Fruit fly (Drosophila melanogaster) whole organism, prepupa: ENCODE measurements around the gene CG31635.
A peak's percentile ranks its signal among the peaks of the same experiment; 100 is the strongest.

ENCODE experiments used
- Blimp-1 ChIP-seq: fragments of 200-800 bp; sonication (Bioruptor generic); optimal IDR thresholded peaks from 3 replicates; lab custom pipeline; 2017; ENCODE audit warnings: missing biosample characterization, missing genetic modification characterization, mild to moderate bottlenecking, moderate library complexity, missing genetic modification reagents
- CG10631 ChIP-seq: fragments of 200-800 bp; sonication (Bioruptor generic); optimal IDR thresholded peaks from 2 replicates; lab custom pipeline; 2016; ENCODE audit warnings: missing biosample characterization, missing genetic modification characterization
- CG15336 ChIP-seq: fragments of 200-800 bp; sonication (Bioruptor generic); IDR thresholded peaks from 2 replicates; pipeline ENCODE4 v1.3.6; 2022; ENCODE audit warnings: missing biosample characterization, missing genetic modification characterization
- CG3032 ChIP-seq: fragments of 200-800 bp; optimal IDR thresholded peaks from 2 replicates; lab custom pipeline; 2019; ENCODE audit warnings: missing biosample characterization, mild to moderate bottlenecking, missing genetic modification characterization, moderate library complexity
- CG31627 ChIP-seq: fragments of 200-800 bp; sonication (Bioruptor generic); optimal IDR thresholded peaks from 3 replicates; lab custom pipeline; 2016; ENCODE audit warnings: missing biosample characterization, missing genetic modification characterization
- CG32006 ChIP-seq: fragments of 200-800 bp; sonication (Bioruptor generic); optimal IDR thresholded peaks from 3 replicates; lab custom pipeline; 2017; ENCODE audit warnings: missing biosample characterization, mild to moderate bottlenecking, missing genetic modification characterization
- CG34406 ChIP-seq: fragments of 200-800 bp; sonication (Bioruptor generic); optimal IDR thresholded peaks from 3 replicates; lab custom pipeline; 2016; ENCODE audit warnings: missing biosample characterization, missing genetic modification characterization
- CG3919 ChIP-seq: fragments of 200-800 bp; sonication (Bioruptor generic); optimal IDR thresholded peaks from 3 replicates; lab custom pipeline; 2016; ENCODE audit warnings: missing biosample characterization, missing genetic modification characterization
- CG4318 ChIP-seq: fragments of 200-800 bp; sonication (Bioruptor generic); optimal IDR thresholded peaks from 3 replicates; lab custom pipeline; 2017; ENCODE audit warnings: missing biosample characterization, mild to moderate bottlenecking, missing genetic modification characterization
- CG6163 ChIP-seq: fragments of 200-800 bp; sonication (Bioruptor generic); IDR thresholded peaks from 3 replicates; pipeline ENCODE4 v1.3.6; 2022; ENCODE audit warnings: missing biosample characterization, missing genetic modification characterization
- CG6276 ChIP-seq: fragments of 200-800 bp; sonication (Bioruptor generic); optimal IDR thresholded peaks from 2 replicates; lab custom pipeline; 2017; ENCODE audit warnings: missing biosample characterization, mild to moderate bottlenecking, missing genetic modification characterization
- CG6792 ChIP-seq: fragments of 200-800 bp; sonication (Bioruptor generic); optimal IDR thresholded peaks from 3 replicates; lab custom pipeline; 2016; ENCODE audit warnings: missing biosample characterization, missing genetic modification characterization
- CG6854 ChIP-seq: fragments of 200-800 bp; sonication (Bioruptor generic); optimal IDR thresholded peaks from 2 replicates; lab custom pipeline; 2017; ENCODE audit warnings: missing biosample characterization, mild to moderate bottlenecking, missing genetic modification characterization
- CG7368 ChIP-seq: fragments of 200-800 bp; sonication (Bioruptor generic); optimal IDR thresholded peaks from 3 replicates; lab custom pipeline; 2016; ENCODE audit warnings: missing biosample characterization, missing genetic modification characterization
- CG8119 ChIP-seq: fragments of 200-800 bp; sonication (Bioruptor generic); IDR thresholded peaks from 3 replicates; pipeline ENCODE4 v1.3.6; 2022; ENCODE audit warnings: missing biosample characterization, missing genetic modification characterization
- CG8319 ChIP-seq: fragments of 200-800 bp; sonication (Bioruptor generic); optimal IDR thresholded peaks from 3 replicates; lab custom pipeline; 2016; ENCODE audit warnings: missing biosample characterization, missing genetic modification characterization
- CG9139 ChIP-seq: fragments of 200-800 bp; sonication (Bioruptor generic); optimal IDR thresholded peaks from 3 replicates; lab custom pipeline; 2017; ENCODE audit warnings: missing biosample characterization, mild to moderate bottlenecking, missing genetic modification characterization
- Eip78C ChIP-seq: fragments of 200-800 bp; sonication (Bioruptor generic); peaks from one replicate; lab custom pipeline; 2016; ENCODE audit warnings: missing biosample characterization, missing genetic modification characterization
- Eip93F ChIP-seq: fragments of 200-800 bp; sonication (Bioruptor generic); optimal IDR thresholded peaks from 2 replicates; lab custom pipeline; 2016; ENCODE audit warnings: missing biosample characterization, mild to moderate bottlenecking, missing genetic modification characterization
- Ets96B ChIP-seq: fragments of 200-800 bp; optimal IDR thresholded peaks from 2 replicates; lab custom pipeline; 2019; ENCODE audit warnings: missing biosample characterization, mild to moderate bottlenecking, missing genetic modification characterization, moderate library complexity
- Gug ChIP-seq: fragments of 200-800 bp; sonication (Bioruptor generic); IDR thresholded peaks from 2 replicates; pipeline ENCODE4 v1.3.6; 2022; ENCODE audit warnings: missing biosample characterization, missing genetic modification characterization
- Hr38 ChIP-seq: sonication (Bioruptor generic); optimal IDR thresholded peaks from 2 replicates; lab custom pipeline; 2016; ENCODE audit warnings: missing biosample characterization, missing genetic modification characterization
- Hr39 ChIP-seq: fragments of 200-800 bp; sonication (Bioruptor generic); optimal IDR thresholded peaks from 2 replicates; lab custom pipeline; 2016; ENCODE audit warnings: missing biosample characterization, missing genetic modification characterization
- Hr4 ChIP-seq: fragments of 200-800 bp; sonication (Bioruptor generic); optimal IDR thresholded peaks from 3 replicates; lab custom pipeline; 2016; ENCODE audit warnings: missing biosample characterization, missing genetic modification characterization
- Lpt ChIP-seq: fragments of 200-800 bp; sonication (Bioruptor generic); optimal IDR thresholded peaks from 3 replicates; lab custom pipeline; 2016; ENCODE audit warnings: missing biosample characterization, missing genetic modification characterization
- OdsH ChIP-seq: fragments of 200-800 bp; sonication (Bioruptor generic); optimal IDR thresholded peaks from 3 replicates; lab custom pipeline; 2016; ENCODE audit warnings: missing biosample characterization, missing genetic modification characterization
- Smox ChIP-seq: fragments of 200-800 bp; sonication (Bioruptor generic); optimal IDR thresholded peaks from 3 replicates; lab custom pipeline; 2016; ENCODE audit warnings: missing biosample characterization, missing genetic modification characterization
- achi ChIP-seq: fragments of 200-800 bp; sonication (Bioruptor generic); optimal IDR thresholded peaks from 3 replicates; lab custom pipeline; 2016; ENCODE audit warnings: missing biosample characterization, missing genetic modification characterization
- acj6 ChIP-seq: fragments of 200-800 bp; sonication (Bioruptor generic); optimal IDR thresholded peaks from 3 replicates; lab custom pipeline; 2016; ENCODE audit warnings: missing biosample characterization, missing genetic modification characterization
- cyc ChIP-seq: fragments of 200-800 bp; sonication (Bioruptor generic); optimal IDR thresholded peaks from 3 replicates; lab custom pipeline; 2016; ENCODE audit warnings: missing biosample characterization, missing genetic modification characterization
- dac ChIP-seq: fragments of 200-800 bp; sonication (Bioruptor generic); optimal IDR thresholded peaks from 2 replicates; lab custom pipeline; 2017; ENCODE audit warnings: missing biosample characterization, mild to moderate bottlenecking, missing genetic modification characterization
- esn ChIP-seq: fragments of 200-800 bp; sonication (Bioruptor generic); optimal IDR thresholded peaks from 2 replicates; lab custom pipeline; 2016; ENCODE audit warnings: missing biosample characterization, mild to moderate bottlenecking, missing genetic modification characterization, moderate library complexity
- fd59A ChIP-seq: fragments of 200-800 bp; sonication (Bioruptor generic); optimal IDR thresholded peaks from 2 replicates; lab custom pipeline; 2017; ENCODE audit warnings: missing biosample characterization, mild to moderate bottlenecking, missing genetic modification characterization, missing genetic modification reagents
- fkh ChIP-seq: fragments of 200-800 bp; sonication (Bioruptor generic); optimal IDR thresholded peaks from 3 replicates; lab custom pipeline; 2017; ENCODE audit warnings: missing biosample characterization, mild to moderate bottlenecking, missing genetic modification characterization, moderate library complexity
- net ChIP-seq: fragments of 200-800 bp; sonication (Bioruptor generic); optimal IDR thresholded peaks from 3 replicates; lab custom pipeline; 2016; ENCODE audit warnings: missing biosample characterization, missing genetic modification characterization
- pdm3 ChIP-seq: fragments of 200-800 bp; sonication (Bioruptor generic); optimal IDR thresholded peaks from 3 replicates; lab custom pipeline; 2016; ENCODE audit warnings: missing biosample characterization, missing genetic modification characterization
- salr ChIP-seq, 2 experiments: fragments of 200-800 bp; sonication (Bioruptor generic); optimal IDR thresholded peaks; 3 replicates each; lab custom pipeline; 2016 to 2018; ENCODE audit warnings: missing biosample characterization in 2 of 2, missing genetic modification characterization in 2 of 2, mild to moderate bottlenecking in 1 of 2
- spab ChIP-seq: fragments of 200-800 bp; sonication (Bioruptor generic); optimal IDR thresholded peaks from 2 replicates; lab custom pipeline; 2017; ENCODE audit warnings: missing biosample characterization, mild to moderate bottlenecking, missing genetic modification characterization, missing genetic modification reagents
- ss ChIP-seq, 2 experiments: fragments of 200-800 bp; sonication (Bioruptor generic); optimal IDR thresholded peaks; 2 replicates in 1 of 2; 3 replicates in 1 of 2; lab custom pipeline; 2017 to 2018; ENCODE audit warnings: mild to moderate bottlenecking in 2 of 2, missing biosample characterization in 2 of 2, missing genetic modification characterization in 2 of 2, moderate library complexity in 1 of 2
- svp ChIP-seq: fragments of 200-800 bp; sonication (Bioruptor generic); peaks from one replicate; lab custom pipeline; 2016; ENCODE audit warnings: missing biosample characterization, missing genetic modification characterization
- topi ChIP-seq: fragments of 200-800 bp; sonication (Bioruptor generic); optimal IDR thresholded peaks from 3 replicates; lab custom pipeline; 2016; ENCODE audit warnings: missing biosample characterization, missing genetic modification characterization
- vri ChIP-seq: fragments of 200-800 bp; sonication (Bioruptor generic); optimal IDR thresholded peaks from 3 replicates; lab custom pipeline; 2016; ENCODE audit warnings: missing biosample characterization, mild to moderate bottlenecking, missing genetic modification characterization

CG31635 gene

dm6 chr2L:6663562-6664051 is 14.7 kb upstream of the CG31635 start, which contains the start of the genes CG13771, CG34310 and cup:
TSS of gene CG13771 (minus strand) at chr2L:6663612.
TSS of gene CG34310 (plus strand) at chr2L:6663664.
TSS of gene cup (plus strand) at chr2L:6663664.
- TF ChIP-seq Hr38 (GFP tag; lab: Kevin White, UChicago) (no peak), Eip78C (peak; percentile 54)

DNA sequence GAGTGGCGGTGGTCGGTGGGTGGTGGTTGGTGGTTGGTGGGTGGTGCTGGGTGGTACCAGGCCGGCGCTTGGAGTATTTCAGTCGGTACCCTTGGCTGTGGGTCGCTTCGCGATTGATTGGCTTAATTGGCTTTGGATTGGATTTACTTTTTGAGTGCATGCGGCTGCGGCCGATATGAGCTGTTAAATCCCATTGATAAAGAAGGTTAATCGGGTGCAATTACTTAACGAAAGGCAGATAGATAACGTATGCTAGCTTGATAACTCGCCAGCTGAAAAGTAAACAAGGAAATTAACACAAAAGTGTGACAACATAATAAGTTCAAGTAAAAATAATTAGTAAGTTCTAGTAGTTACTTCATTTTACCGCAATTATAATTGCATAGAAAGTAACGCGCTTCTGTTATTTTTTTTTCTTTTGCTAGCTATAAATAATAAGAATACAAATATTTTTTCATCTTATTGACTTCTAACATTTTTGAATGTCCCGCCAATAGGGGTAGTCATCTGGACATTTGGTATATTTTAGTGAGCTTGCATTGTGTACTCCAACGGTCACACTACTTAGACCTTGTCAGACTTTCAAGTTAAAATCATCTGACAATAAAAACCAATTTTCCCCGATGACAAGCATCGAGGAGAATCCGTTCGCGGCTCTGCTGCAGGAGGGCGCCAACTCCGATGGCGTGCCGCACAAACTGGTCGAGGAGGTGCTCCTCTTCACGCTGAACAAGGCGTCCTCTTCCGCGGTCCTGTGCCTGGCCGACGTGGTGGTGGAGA is 9.2 kb upstream of the CG31635 start, which contains the start of the genes CG31636 and Ube4A:
Gene CG31636, minus strand, starts transcription at position 184 of the 780 bp plus-strand sequence.
Gene Ube4A, plus strand, starts transcription at position 549 of the 780 bp plus-strand sequence.
- no peak for TF ChIP-seq cyc (GFP tag; lab: Kevin White, UChicago)
- no peak for TF ChIP-seq CG10631 (GFP tag; lab: Kevin White, UChicago)
- TF ChIP-seq Hr4 (GFP tag; lab: Kevin White, UChicago): no peak
- peak; percentile 82 for TF ChIP-seq vri (GFP tag; lab: Kevin White, UChicago)
- TF ChIP-seq CG31627 (GFP tag; lab: Kevin White, UChicago): no peak
- no peak for TF ChIP-seq fkh
- TF ChIP-seq CG8319 (GFP tag; lab: Kevin White, UChicago): no peak
- TF ChIP-seq CG3919 (GFP tag; lab: Kevin White, UChicago): no peak
- no peak for TF ChIP-seq esn (GFP tag; lab: Kevin White, UChicago)
- no peak for TF ChIP-seq acj6 (GFP tag; lab: Kevin White, UChicago)
- TF ChIP-seq Eip93F: no peak
- no peak for TF ChIP-seq CG6276 (GFP tag; lab: Kevin White, UChicago)
- TF ChIP-seq svp (GFP tag; lab: Kevin White, UChicago): peak; percentile 100
- TF ChIP-seq CG34406 (GFP tag; lab: Kevin White, UChicago): no peak

DNA sequence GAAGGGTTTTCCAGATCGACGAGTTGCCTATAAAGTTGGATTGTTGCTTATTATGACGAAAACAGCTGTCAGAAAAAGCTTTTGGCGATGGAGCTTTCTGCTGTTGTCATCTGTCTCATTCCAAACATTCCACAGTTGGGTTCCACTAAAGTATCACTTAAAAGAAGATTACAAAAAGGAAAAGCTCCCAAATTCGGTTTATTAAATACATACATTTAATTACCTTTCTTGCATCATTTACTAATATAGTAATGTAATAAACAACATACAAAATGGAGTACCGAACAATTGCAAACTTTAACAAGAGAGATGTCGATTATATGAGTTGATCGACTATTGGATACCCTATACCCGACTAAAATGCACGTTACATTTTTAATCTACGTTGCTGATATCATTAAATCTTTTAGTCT is 7.4 kb upstream of the CG31635 start, which contains the start of gene CG31633:
Gene CG31633, minus strand, starts transcription at position 58 of the 413 bp plus-strand sequence.
- TF ChIP-seq spab (GFP tag; lab: Kevin White, UChicago): no peak
- TF ChIP-seq achi: peak; percentile 92
- TF ChIP-seq Smox (GFP tag; lab: Kevin White, UChicago): no peak
- TF ChIP-seq svp (GFP tag; lab: Kevin White, UChicago): no peak
- TF ChIP-seq OdsH: no peak
- TF ChIP-seq, all 60 proteins: peak for 1

DNA sequence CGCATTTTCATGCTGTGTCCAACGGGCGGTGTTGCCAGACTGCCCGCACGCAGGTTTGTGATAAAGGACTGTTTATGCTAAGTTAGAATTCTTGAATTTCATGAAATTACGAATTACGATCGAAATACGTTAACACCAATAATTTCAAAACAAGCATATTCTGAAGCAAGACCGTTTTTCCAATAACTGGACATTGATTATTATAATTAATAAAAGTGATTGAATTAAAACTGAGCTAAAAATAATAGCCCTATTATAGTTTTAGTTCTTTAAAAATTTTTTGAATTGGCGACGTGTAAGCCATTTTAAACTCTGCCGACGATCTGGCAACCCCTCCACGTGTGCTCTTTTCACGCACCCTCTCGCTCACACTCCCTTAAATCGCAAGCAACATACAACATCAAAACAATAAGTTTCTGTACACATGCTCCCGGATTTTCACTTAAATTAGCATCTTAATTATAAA is 718 bp downstream of the CG31635 start:
- TF ChIP-seq CG6854 (peak; percentile 85), pdm3 (no peak), CG9139 (GFP tag; lab: Kevin White, UChicago) (peak; percentile 68), Blimp-1 (GFP tag; lab: Kevin White, UChicago) (peak; percentile 73), CG15336 (peak; percentile 95), Gug (GFP tag; lab: Robert Waterston, UW) (peak; percentile 95), CG6792 (GFP tag; lab: Kevin White, UChicago) (peak; percentile 90), CG3032 (peak; percentile 95), CG34406 (GFP tag; lab: Kevin White, UChicago) (peak; percentile 92), esn (GFP tag; lab: Kevin White, UChicago) (peak; percentile 96), CG8119 (GFP tag; lab: Robert Waterston, UW) (peak; percentile 97), ss (GFP tag; optimal IDR thresholded peaks at IDR 0.05; lab: Kevin White, UChicago) (peak; percentile 79 to 91), Smox (GFP tag; lab: Kevin White, UChicago) (no peak), OdsH (peak; percentile 97), net (GFP tag; lab: Kevin White, UChicago) (peak; percentile 94), topi (peak; percentile 93), CG4318 (GFP tag; lab: Kevin White, UChicago) (peak; percentile 97), cyc (GFP tag; lab: Kevin White, UChicago) (peak; percentile 92), CG6163 (GFP tag; lab: Robert Waterston, UW) (peak; percentile 93), salr (GFP tag; optimal IDR thresholded peaks at IDR 0.05; lab: Kevin White, UChicago) (peak; percentile 81 to 97), Lpt (peak; percentile 94), Hr39 (GFP tag; lab: Kevin White, UChicago) (peak; percentile 91), Eip93F (peak; percentile 80), fd59A (peak; percentile 91), CG32006 (GFP tag; lab: Kevin White, UChicago) (peak; percentile 98), CG7368 (GFP tag; lab: Kevin White, UChicago) (peak; percentile 90), vri (GFP tag; lab: Kevin White, UChicago) (peak; percentile 78), dac (GFP tag; lab: Kevin White, UChicago) (peak; percentile 95), Ets96B (tag; lab: Kevin White, UChicago) (peak; percentile 93), CG6276 (GFP tag; lab: Kevin White, UChicago) (no peak)
